Worm (Caenorhabditis elegans) whole organism, L1 larva: Measurements from ENCODE around the gene C07A9.13.
A peak's percentile ranks its signal among the peaks of the same experiment; 100 is the strongest.

Experiments
- mdl-1 ChIP-seq, 2 experiments: fragments of 150-350 bp; optimal IDR thresholded peaks; 2 replicates each; lab custom pipeline; 2014 to 2017; ENCODE audit warnings: missing biosample characterization in 2 of 2, missing genetic modification characterization in 2 of 2, inconsistent platforms in 1 of 2
- rnt-1 ChIP-seq: sonication (generic microtip); optimal IDR thresholded peaks from 2 replicates; lab custom pipeline; 2016; ENCODE audit warnings: mild to moderate bottlenecking, missing genetic modification characterization, moderate library complexity, missing compliant biosample characterization

- no peak for TF ChIP-seq mdl-1 (tag; optimal IDR thresholded peaks at IDR 0.05; lab: Kevin White, UChicago)
- peak; percentile 29 for TF ChIP-seq rnt-1 (tag; lab: Kevin White, UChicago)
Measured at ce11 chrIII:9697886-9698285, 16.8 kb upstream of the C07A9.13 start.
